Fruit fly (Drosophila melanogaster): ENCODE data around the gene CG8034.

DNA sequence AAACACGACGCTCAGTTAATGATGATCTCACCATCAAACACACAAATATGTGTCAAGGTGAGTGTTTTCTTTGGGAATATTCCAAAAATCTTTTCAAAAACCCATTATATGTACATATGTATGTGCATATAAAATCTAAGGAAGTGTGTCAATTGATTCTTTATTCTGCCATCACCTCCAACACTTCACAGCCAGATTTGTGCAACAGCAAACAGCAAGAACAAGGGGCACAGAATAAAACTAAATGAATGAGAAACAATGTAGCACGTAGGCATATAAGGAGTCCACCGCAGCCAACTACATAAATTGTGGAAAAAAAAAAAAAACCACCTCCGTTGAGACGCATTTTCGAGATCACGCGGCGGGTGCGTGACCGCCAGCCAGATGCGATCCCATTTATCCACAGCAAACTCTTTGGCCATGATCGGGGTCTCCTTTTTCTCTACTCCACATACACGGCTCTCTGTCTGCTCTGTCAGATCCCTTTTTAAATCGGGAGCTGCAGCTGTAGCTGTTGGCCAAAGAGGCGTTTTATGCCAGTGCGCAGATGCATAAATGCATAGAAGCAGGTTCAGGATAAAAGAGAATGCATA, 2.0 kb downstream of the CG8034 start:
- TF ChIP-seq CTCF (optimal IDR thresholded peaks at IDR 0.05) (no peak), CG8478 (optimal IDR thresholded peaks at IDR 0.05) (no peak)
